Worm (Caenorhabditis elegans) whole organism, L4 larva: ENCODE results near the gene srbc-11.

Source experiments
- ceh-82 ChIP-seq: sonication (generic microtip); optimal IDR thresholded peaks from 2 replicates; lab custom pipeline; 2017; ENCODE audit warnings: missing biosample characterization, missing genetic modification characterization
- ztf-11 ChIP-seq: fragments of 150-350 bp; optimal IDR thresholded peaks from 2 replicates; lab custom pipeline; 2014; ENCODE audit warnings: missing biosample characterization, missing genetic modification characterization

ce11 chrV:7465509-7465908, 29.6 kb downstream of the srbc-11 start, which contains the start of gene F25E5.1:
- TF ChIP-seq ceh-82 (tag; lab: Kevin White, UChicago) = no peak
- no peak for TF ChIP-seq ztf-11 (tag; lab: Kevin White, UChicago)
